Worm (Caenorhabditis elegans): Measurements from ENCODE around the gene F09E5.12.

DNA sequence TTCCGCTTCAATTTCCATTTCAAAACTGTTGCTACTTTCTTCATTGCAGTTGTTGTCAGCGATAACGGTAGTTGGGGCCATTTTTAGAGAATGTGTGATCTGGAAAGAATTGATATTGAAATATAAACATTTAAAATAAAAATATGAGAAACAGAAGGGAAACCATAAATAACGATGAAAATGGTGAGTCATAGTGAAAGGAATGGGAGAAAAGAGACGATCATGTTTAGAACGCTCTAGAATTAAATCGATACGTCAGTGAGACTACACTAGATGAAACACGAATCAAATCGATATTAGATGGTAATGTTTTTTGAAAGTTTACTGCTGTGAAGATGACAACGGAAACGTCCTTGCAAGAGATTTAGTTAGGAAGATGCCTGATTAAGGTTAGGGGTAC is 38.4 kb upstream of the F09E5.12 start, which contains the start of the genes EEED8.12 and EEED8.4:
- TF ChIP-seq ama-1 (optimal IDR thresholded peaks at IDR 0.05) (no peak), nhr-12 (tag; optimal IDR thresholded peaks at IDR 0.05) (no peak), ZK546.5 (tag; optimal IDR thresholded peaks at IDR 0.05) (no peak), elt-3 (tag; optimal IDR thresholded peaks at IDR 0.05) (no peak), ceh-82 (tag; optimal IDR thresholded peaks at IDR 0.05) (no peak), unc-62 (GFP tag; optimal IDR thresholded peaks at IDR 0.05) (no peak), nhr-11 (tag; optimal IDR thresholded peaks at IDR 0.05) (no peak), hmg-11 (tag; optimal IDR thresholded peaks at IDR 0.05) (no peak), nhr-67 (tag; optimal IDR thresholded peaks at IDR 0.05) (no peak), nhr-25 (tag; optimal IDR thresholded peaks at IDR 0.05) (no peak), elt-2 (tag; optimal IDR thresholded peaks at IDR 0.05) (no peak), nhr-237 (tag; optimal IDR thresholded peaks at IDR 0.05) (no peak), pqm-1 (tag; optimal IDR thresholded peaks at IDR 0.05) (no peak)
